Worm (Caenorhabditis elegans) whole organism, young adult: Measurements from ENCODE around the gene fbxb-21.

Experiments
- D2030.7 ChIP-seq: fragments of 200-800 bp; sonication (Bioruptor generic); IDR thresholded peaks from 2 replicates; pipeline ENCODE4 v1.3.6; 2022; ENCODE audit warnings: missing genetic modification reagents, missing genetic modification characterization, missing compliant biosample characterization
- F33H1.4 ChIP-seq: fragments of 200-800 bp; sonication (Bioruptor generic); IDR thresholded peaks from 2 replicates; pipeline ENCODE4 v1.3.6; 2022; ENCODE audit warnings: missing genetic modification reagents, missing genetic modification characterization, missing compliant biosample characterization
- F57C9.4 ChIP-seq: sonication (generic microtip); optimal IDR thresholded peaks from 2 replicates; lab custom pipeline; 2017; ENCODE audit warnings: mild to moderate bottlenecking, missing genetic modification characterization, missing compliant biosample characterization
- T07F8.4 ChIP-seq: sonication (generic microtip); optimal IDR thresholded peaks from 2 replicates; lab custom pipeline; 2016; ENCODE audit warnings: mild to moderate bottlenecking, missing genetic modification characterization, moderate library complexity, missing compliant biosample characterization
- Y79H2A.3 ChIP-seq: fragments of 200-800 bp; sonication (Bioruptor generic); conservative IDR thresholded peaks from 2 replicates; pipeline ENCODE4 v1.3.6; 2022; ENCODE audit warnings: missing genetic modification reagents, missing genetic modification characterization, missing compliant biosample characterization
- Y95B8A.8 ChIP-seq: fragments of 200-800 bp; sonication (Bioruptor generic); IDR thresholded peaks from 2 replicates; pipeline ENCODE4 v1.3.6; 2022; ENCODE audit warnings: missing genetic modification reagents, missing genetic modification characterization, missing compliant biosample characterization
- aptf-2 ChIP-seq: fragments of 200-800 bp; sonication (Bioruptor generic); conservative IDR thresholded peaks from 2 replicates; pipeline ENCODE4 v1.3.6; 2022; ENCODE audit warnings: missing genetic modification reagents, missing genetic modification characterization, missing compliant biosample characterization
- atf-7 ChIP-seq: sonication (generic microtip); optimal IDR thresholded peaks from 2 replicates; lab custom pipeline; 2017; ENCODE audit warnings: mild to moderate bottlenecking, missing genetic modification characterization, missing compliant biosample characterization
- attf-3 ChIP-seq: fragments of 200-800 bp; sonication (Bioruptor generic); conservative IDR thresholded peaks from 2 replicates; pipeline ENCODE4 v1.3.6; 2022; ENCODE audit warnings: missing genetic modification reagents, missing genetic modification characterization, missing compliant biosample characterization
- attf-5 ChIP-seq: fragments of 200-800 bp; sonication (Bioruptor generic); optimal IDR thresholded peaks from 2 replicates; lab custom pipeline; 2018; ENCODE audit warnings: mild to moderate bottlenecking, missing genetic modification characterization, missing compliant biosample characterization
- cebp-1 ChIP-seq, 2 experiments: fragments of 200-800 bp in 1 of 2; sonication (Bioruptor generic) in 1 of 2; sonication (generic microtip) in 1 of 2; IDR thresholded peaks in 1 of 2; optimal IDR thresholded peaks in 1 of 2; 2 replicates each; pipeline versions ENCODE4 v1.3.6 to Lab custom; 2017 to 2022; ENCODE audit warnings: missing compliant biosample characterization in 2 of 2, missing genetic modification characterization in 2 of 2, mild to moderate bottlenecking in 1 of 2, missing genetic modification reagents in 1 of 2, moderate library complexity in 1 of 2
- ceh-91 ChIP-seq: fragments of 200-800 bp; sonication (Bioruptor generic); IDR thresholded peaks from 2 replicates; pipeline ENCODE4 v1.3.6; 2022; ENCODE audit warnings: missing genetic modification reagents, missing genetic modification characterization, missing compliant biosample characterization
- dox-1 ChIP-seq: fragments of 200-800 bp; sonication (Bioruptor generic); IDR thresholded peaks from 2 replicates; pipeline ENCODE4 v1.3.6; 2022; ENCODE audit warnings: missing genetic modification reagents, missing genetic modification characterization, missing compliant biosample characterization
- hmg-1.2 ChIP-seq: fragments of 200-800 bp; sonication (Bioruptor generic); IDR thresholded peaks from 2 replicates; pipeline ENCODE4 v1.3.6; 2022; ENCODE audit warnings: missing genetic modification reagents, missing genetic modification characterization, missing compliant biosample characterization
- let-607 ChIP-seq, 2 experiments: fragments of 200-800 bp in 1 of 2; sonication (Bioruptor generic) in 1 of 2; sonication (generic microtip) in 1 of 2; optimal IDR thresholded peaks; 2 replicates each; lab custom pipeline; 2016 to 2018; ENCODE audit warnings: mild to moderate bottlenecking in 2 of 2, missing compliant biosample characterization in 2 of 2, missing genetic modification characterization in 2 of 2, moderate library complexity in 2 of 2, missing genotype in 1 of 2
- lin-26 ChIP-seq: fragments of 200-800 bp; sonication (Bioruptor generic); IDR thresholded peaks from 2 replicates; pipeline ENCODE4 v1.3.6; 2022; ENCODE audit warnings: missing genetic modification reagents, missing genetic modification characterization, missing compliant biosample characterization
- lsl-1 ChIP-seq: fragments of 200-800 bp; sonication (Bioruptor generic); optimal IDR thresholded peaks from 2 replicates; lab custom pipeline; 2018; ENCODE audit warnings: mild to moderate bottlenecking, missing genetic modification characterization, moderate library complexity, missing compliant biosample characterization
- lsy-27 ChIP-seq: sonication (generic microtip); optimal IDR thresholded peaks from 2 replicates; lab custom pipeline; 2017; ENCODE audit warnings: missing genetic modification characterization, mild to moderate bottlenecking, missing compliant biosample characterization, antibody characterized with exemption, missing genotype, borderline replicate concordance; ENCODE audit not compliant: insufficient read depth
- madf-6 ChIP-seq: fragments of 200-800 bp; sonication (Bioruptor generic); IDR thresholded peaks from 2 replicates; pipeline ENCODE4 v1.3.6; 2022; ENCODE audit warnings: missing genetic modification reagents, missing genetic modification characterization, missing compliant biosample characterization
- madf-8 ChIP-seq: fragments of 200-800 bp; sonication (Bioruptor generic); conservative IDR thresholded peaks from 2 replicates; pipeline ENCODE4 v1.3.6; 2022; ENCODE audit warnings: missing genetic modification reagents, missing genetic modification characterization, missing compliant biosample characterization
- mcd-1 ChIP-seq: fragments of 200-800 bp; sonication (Bioruptor generic); IDR thresholded peaks from 2 replicates; pipeline ENCODE4 v1.3.6; 2022; ENCODE audit warnings: missing genetic modification reagents, missing genetic modification characterization, missing compliant biosample characterization
- mxl-1 ChIP-seq: sonication (generic microtip); optimal IDR thresholded peaks from 2 replicates; lab custom pipeline; 2016; ENCODE audit warnings: missing genetic modification characterization, missing compliant biosample characterization
- nhr-80 ChIP-seq: sonication (generic microtip); optimal IDR thresholded peaks from 2 replicates; lab custom pipeline; 2016; ENCODE audit warnings: missing genetic modification characterization, missing compliant biosample characterization
- nhr-90 ChIP-seq: sonication (generic microtip); optimal IDR thresholded peaks from 2 replicates; lab custom pipeline; 2016; ENCODE audit warnings: missing genotype, mild to moderate bottlenecking, missing genetic modification characterization, missing compliant biosample characterization
- rcor-1 ChIP-seq: fragments of 200-800 bp; sonication (Bioruptor generic); IDR thresholded peaks from 2 replicates; pipeline ENCODE4 v1.3.6; 2022; ENCODE audit warnings: missing genetic modification reagents, missing genetic modification characterization, missing compliant biosample characterization
- rec-8 ChIP-seq, 2 experiments: sonication (generic microtip); optimal IDR thresholded peaks; 2 replicates each; lab custom pipeline; 2016; ENCODE audit warnings: mild to moderate bottlenecking in 2 of 2, missing genetic modification characterization in 2 of 2, missing genetic modification reagents in 2 of 2, missing genotype in 2 of 2, missing biosample characterization in 1 of 2, missing compliant biosample characterization in 1 of 2, moderate library complexity in 1 of 2
- tbp1 ChIP-seq: fragments of 200-800 bp; sonication (Bioruptor generic); optimal IDR thresholded peaks from 2 replicates; lab custom pipeline; 2018; ENCODE audit warnings: mild to moderate bottlenecking, missing genetic modification characterization, missing compliant biosample characterization
- tlf-1 ChIP-seq: fragments of 200-800 bp; sonication (Bioruptor generic); optimal IDR thresholded peaks from 2 replicates; lab custom pipeline; 2018; ENCODE audit warnings: mild to moderate bottlenecking, missing genetic modification characterization, missing compliant biosample characterization
- unc-62 ChIP-seq: fragments of 150-350 bp; optimal IDR thresholded peaks from 2 replicates; lab custom pipeline; 2014; ENCODE audit warnings: missing biosample characterization, missing genetic modification reagents, missing genetic modification characterization
- zim-3 ChIP-seq: sonication (generic microtip); optimal IDR thresholded peaks from 2 replicates; lab custom pipeline; 2017; ENCODE audit warnings: mild to moderate bottlenecking, missing genetic modification characterization, moderate library complexity, missing compliant biosample characterization
- ztf-6 ChIP-seq: fragments of 200-800 bp; sonication (Bioruptor generic); IDR thresholded peaks from 2 replicates; pipeline ENCODE4 v1.3.6; 2022; ENCODE audit warnings: missing genetic modification reagents, missing genetic modification characterization, missing compliant biosample characterization

Gene fbxb-21

ce11 chrII:1666025-1666424 lies 17.4 kb upstream of the fbxb-21 start, which contains the start of gene srlf-29:
Gene srlf-29 (plus strand): TSS chrII:1666325.
- TF ChIP-seq mxl-1: no peak
- TF ChIP-seq Y79H2A.3 (GFP tag; lab: Robert Waterston, UW): no peak
- no peak for TF ChIP-seq lin-26
- TF ChIP-seq, all 124 proteins: peak for 0

- no peak for TF ChIP-seq cebp-1 (GFP tag; IDR thresholded peaks at IDR 0.05; lab: Robert Waterston, UW)
- no peak for TF ChIP-seq cebp-1 (tag; optimal IDR thresholded peaks at IDR 0.05; lab: Kevin White, UChicago)
- no peak for TF ChIP-seq rcor-1
- no peak for TF ChIP-seq tlf-1 (GFP tag; lab: Kevin White, UChicago)
- no peak for TF ChIP-seq D2030.7
- no peak for TF ChIP-seq lsy-27
- TF ChIP-seq T07F8.4 (tag; lab: Kevin White, UChicago): no peak
- TF ChIP-seq let-607 (tag; optimal IDR thresholded peaks at IDR 0.05; lab: Kevin White, UChicago): peak in 1 of 2 experiments; percentile 3
- peak; percentile 57 for TF ChIP-seq nhr-80
- TF ChIP-seq tbp1: peak; percentile 15
- TF ChIP-seq atf-7 (tag; lab: Kevin White, UChicago): peak; percentile 90
- no peak for TF ChIP-seq nhr-90 (tag; lab: Kevin White, UChicago)
- TF ChIP-seq zim-3 (tag; lab: Kevin White, UChicago): no peak
- TF ChIP-seq hmg-1.2: peak; percentile 53; the same call in 1 of the 2 replicates
- peak; percentile 61 for TF ChIP-seq attf-5 (GFP tag; lab: Kevin White, UChicago)
- no peak for TF ChIP-seq unc-62 (GFP tag; lab: Kevin White, UChicago)
- TF ChIP-seq dox-1 (GFP tag; lab: Robert Waterston, UW): peak; percentile 22; the same call in 1 of the 2 replicates
Observed at ce11 chrII:1663516-1663915, 14.8 kb upstream of the fbxb-21 start, which contains the start of gene duxl-1. Gene duxl-1 (plus strand): TSS chrII:1663699.

ce11 chrII:1662881-1663280 lies 14.2 kb upstream of the fbxb-21 start, which contains the start of gene ZC204.14:
Gene ZC204.14 (minus strand): TSS chrII:1662949.
- TF ChIP-seq rec-8 (tag; optimal IDR thresholded peaks at IDR 0.05; lab: Kevin White, UChicago) (no peak), F57C9.4 (no peak), hmg-1.2 (peak; percentile 77), Y79H2A.3 (GFP tag; lab: Robert Waterston, UW) (no peak), ztf-6 (no peak)

DNA sequence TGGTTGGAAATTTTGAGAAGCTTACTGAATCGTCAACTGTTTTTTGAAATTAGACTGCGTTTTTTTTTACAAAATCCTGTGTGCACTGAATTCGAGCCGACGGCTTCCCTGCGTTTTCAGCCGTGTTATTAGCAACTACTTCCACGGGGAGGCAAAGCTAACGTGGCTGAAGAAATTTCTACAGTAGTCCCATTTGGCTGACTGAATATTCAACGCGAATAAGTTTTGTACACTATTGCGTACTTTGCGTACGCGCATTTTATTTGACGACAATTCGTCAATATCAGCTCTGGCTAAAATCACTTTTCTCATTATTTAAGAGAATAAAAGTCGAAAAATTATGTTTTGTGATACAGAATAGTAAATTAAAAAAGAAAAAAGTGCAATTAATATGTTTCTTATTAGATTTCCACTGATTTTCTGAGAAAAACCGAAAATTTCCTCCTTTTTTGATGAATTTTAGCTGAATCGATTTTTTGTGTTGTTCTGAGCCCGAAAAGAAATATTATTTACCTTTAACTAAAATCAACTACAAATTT lies 12.7 kb upstream of the fbxb-21 start:
- TF ChIP-seq madf-8 (peak; percentile 53), hmg-1.2 (peak; percentile 91), F33H1.4 (GFP tag; lab: Robert Waterston, UW) (peak; percentile 30; the same call in 1 of the 2 replicates), dox-1 (GFP tag; lab: Robert Waterston, UW) (peak; percentile 85), lsl-1 (peak; percentile 22), let-607 (tag; optimal IDR thresholded peaks at IDR 0.05; lab: Kevin White, UChicago) (peak in 1 of 2 experiments; percentile 28), attf-3 (GFP tag; lab: Robert Waterston, UW) (peak; percentile 44; the same call in 1 of the 2 replicates), aptf-2 (0 out of 2 replicates have a peak, but pooled peaks have one; percentile 58), D2030.7 (peak; percentile 63), mcd-1 (GFP tag; lab: Robert Waterston, UW) (peak; percentile 80), ceh-91 (peak; percentile 62), rcor-1 (peak; percentile 63; the same call in 1 of the 2 replicates), Y95B8A.8 (GFP tag; lab: Robert Waterston, UW) (0 out of 2 replicates have a peak, but pooled peaks have one; percentile 53), madf-6 (GFP tag; lab: Robert Waterston, UW) (peak; percentile 56)
